Worm (Caenorhabditis elegans) whole organism, L1 larva: ENCODE measurements around the gene clp-6.

Source experiments
- C04F5.9 ChIP-seq: sonication (generic microtip); optimal IDR thresholded peaks from 2 replicates; lab custom pipeline; 2016; ENCODE audit warnings: missing genetic modification characterization, missing compliant biosample characterization
- C16A3.4 ChIP-seq: fragments of 150-350 bp; optimal IDR thresholded peaks from 2 replicates; lab custom pipeline; 2014; ENCODE audit warnings: missing biosample characterization, missing genetic modification characterization
- C34B4.2 ChIP-seq: sonication (generic microtip); optimal IDR thresholded peaks from 2 replicates; lab custom pipeline; 2017; ENCODE audit warnings: mild to moderate bottlenecking, missing genetic modification characterization, missing compliant biosample characterization
- Y116A8C.19 ChIP-seq: sonication (generic microtip); optimal IDR thresholded peaks from 2 replicates; lab custom pipeline; 2016; ENCODE audit warnings: missing compliant biosample characterization, missing genetic modification characterization, borderline replicate concordance
- aha-1 ChIP-seq: fragments of 150-350 bp; optimal IDR thresholded peaks from 2 replicates; lab custom pipeline; 2014; ENCODE audit warnings: missing biosample characterization, missing genetic modification characterization
- ceh-8 ChIP-seq: fragments of 200-800 bp; sonication (Bioruptor generic); optimal IDR thresholded peaks from 2 replicates; lab custom pipeline; 2018; ENCODE audit warnings: mild to moderate bottlenecking, missing genetic modification characterization, moderate library complexity, missing compliant biosample characterization
- ceh-82 ChIP-seq, 3 experiments: fragments of 150-350 bp in 1 of 3; sonication (generic microtip) in 2 of 3; optimal IDR thresholded peaks; 2 replicates each; lab custom pipeline; 2014 to 2017; ENCODE audit warnings: missing biosample characterization in 3 of 3, missing genetic modification characterization in 3 of 3
- ceh-88 ChIP-seq: fragments of 200-800 bp; sonication (Bioruptor generic); IDR thresholded peaks from 2 replicates; pipeline ENCODE4 v1.3.6; 2022; ENCODE audit warnings: missing genetic modification characterization, missing compliant biosample characterization
- ces-1 ChIP-seq: fragments of 150-350 bp; optimal IDR thresholded peaks from 2 replicates; lab custom pipeline; 2014; ENCODE audit warnings: missing biosample characterization, missing genetic modification reagents, missing genetic modification characterization
- efl-1 ChIP-seq, 4 experiments: fragments of 150-350 bp; optimal IDR thresholded peaks in 3 of 4; peaks in 1 of 4; 1 replicate in 1 of 4; 2 replicates in 3 of 4; lab custom pipeline; 2014; ENCODE audit warnings: missing biosample characterization in 2 of 4, missing genetic modification characterization in 2 of 4, missing genetic modification reagents in 2 of 4
- egl-13 ChIP-seq: sonication (generic microtip); optimal IDR thresholded peaks from 2 replicates; lab custom pipeline; 2016; ENCODE audit warnings: missing genotype, missing genetic modification reagents, missing genetic modification characterization, missing compliant biosample characterization
- egl-27 ChIP-seq, 2 experiments: fragments of 150-350 bp in 1 of 2; sonication (generic microtip); optimal IDR thresholded peaks; 3 replicates each; lab custom pipeline; 2017 to 2018; ENCODE audit warnings: missing biosample characterization in 2 of 2, missing genetic modification characterization in 2 of 2, missing genetic modification reagents in 2 of 2
- fkh-10 ChIP-seq: sonication (generic microtip); optimal IDR thresholded peaks from 2 replicates; lab custom pipeline; 2017; ENCODE audit warnings: missing biosample characterization, missing genetic modification reagents, missing genetic modification characterization
- fkh-4 ChIP-seq: sonication (generic microtip); optimal IDR thresholded peaks from 2 replicates; lab custom pipeline; 2016; ENCODE audit warnings: missing compliant biosample characterization, missing genetic modification characterization, borderline replicate concordance
- fkh-8 ChIP-seq: sonication (generic microtip); optimal IDR thresholded peaks from 2 replicates; lab custom pipeline; 2016; ENCODE audit warnings: mild to moderate bottlenecking, missing genetic modification characterization, missing compliant biosample characterization
- hlh-17 ChIP-seq: fragments of 200-800 bp; sonication (Bioruptor generic); optimal IDR thresholded peaks from 2 replicates; lab custom pipeline; 2018; ENCODE audit warnings: missing genetic modification characterization, mild to moderate bottlenecking, missing compliant biosample characterization, moderate library complexity, borderline replicate concordance
- hlh-4 ChIP-seq: sonication (generic microtip); optimal IDR thresholded peaks from 2 replicates; lab custom pipeline; 2016; ENCODE audit warnings: mild to moderate bottlenecking, missing genetic modification characterization, missing compliant biosample characterization
- hpl-2 ChIP-seq: fragments of 150-350 bp; optimal IDR thresholded peaks from 2 replicates; lab custom pipeline; 2014; ENCODE audit warnings: missing biosample characterization, missing genetic modification reagents, missing genetic modification characterization
- irx-1 ChIP-seq: sonication (generic microtip); optimal IDR thresholded peaks from 2 replicates; lab custom pipeline; 2016; ENCODE audit warnings: missing genetic modification characterization, missing compliant biosample characterization
- jun-1 ChIP-seq: fragments of 150-350 bp; optimal IDR thresholded peaks from 2 replicates; lab custom pipeline; 2014; ENCODE audit warnings: missing biosample characterization, missing genetic modification reagents, missing genetic modification characterization
- lin-13 ChIP-seq: fragments of 150-350 bp; optimal IDR thresholded peaks from 2 replicates; lab custom pipeline; 2014; ENCODE audit warnings: missing biosample characterization, missing genetic modification reagents, missing genetic modification characterization
- lin-14 ChIP-seq: fragments of 200-800 bp; sonication (Bioruptor generic); optimal IDR thresholded peaks from 2 replicates; lab custom pipeline; 2018; ENCODE audit warnings: mild to moderate bottlenecking, missing genetic modification characterization, moderate library complexity, missing compliant biosample characterization
- lin-35 ChIP-seq, 2 experiments: fragments of 150-350 bp; optimal IDR thresholded peaks; 2 replicates each; lab custom pipeline; 2014; ENCODE audit warnings: missing biosample characterization in 2 of 2, missing genetic modification characterization in 2 of 2, missing genetic modification reagents in 2 of 2
- mab-9 ChIP-seq: fragments of 200-800 bp; sonication (Bioruptor generic); IDR thresholded peaks from 2 replicates; pipeline ENCODE4 v1.3.6; 2022; ENCODE audit warnings: missing genetic modification reagents, missing genetic modification characterization, missing compliant biosample characterization
- mdl-1 ChIP-seq, 2 experiments: fragments of 150-350 bp; optimal IDR thresholded peaks; 2 replicates each; lab custom pipeline; 2014 to 2017; ENCODE audit warnings: missing biosample characterization in 2 of 2, missing genetic modification characterization in 2 of 2, inconsistent platforms in 1 of 2
- nhr-12 ChIP-seq: sonication (generic microtip); optimal IDR thresholded peaks from 2 replicates; lab custom pipeline; 2017; ENCODE audit warnings: missing biosample characterization, missing genetic modification characterization
- nhr-20 ChIP-seq: sonication (generic microtip); optimal IDR thresholded peaks from 2 replicates; lab custom pipeline; 2016; ENCODE audit warnings: mild to moderate bottlenecking, missing genetic modification characterization, missing compliant biosample characterization
- nhr-47 ChIP-seq: sonication (generic microtip); optimal IDR thresholded peaks from 2 replicates; lab custom pipeline; 2016; ENCODE audit warnings: mild to moderate bottlenecking, missing genetic modification characterization, moderate library complexity, missing compliant biosample characterization
- nhr-76 ChIP-seq: sonication (generic microtip); optimal IDR thresholded peaks from 2 replicates; lab custom pipeline; 2017; ENCODE audit warnings: missing biosample characterization, missing genetic modification characterization
- nhr-77 ChIP-seq: fragments of 150-350 bp; optimal IDR thresholded peaks from 2 replicates; lab custom pipeline; 2014; ENCODE audit warnings: missing biosample characterization, missing genetic modification characterization
- nhr-84 ChIP-seq: sonication (generic microtip); optimal IDR thresholded peaks from 2 replicates; lab custom pipeline; 2017; ENCODE audit warnings: missing biosample characterization, missing genetic modification characterization
- nhr-85 ChIP-seq: sonication (generic microtip); peaks from one replicate; lab custom pipeline; 2016; ENCODE audit warnings: missing genetic modification characterization, inconsistent platforms, missing compliant biosample characterization
- pag-3 ChIP-seq: sonication (generic microtip); optimal IDR thresholded peaks from 2 replicates; lab custom pipeline; 2017; ENCODE audit warnings: missing genetic modification characterization, mild to moderate bottlenecking, missing compliant biosample characterization, antibody characterized with exemption, borderline replicate concordance; ENCODE audit not compliant: insufficient read depth
- pax-3 ChIP-seq: fragments of 200-800 bp; sonication (Bioruptor generic); optimal IDR thresholded peaks from 2 replicates; lab custom pipeline; 2018; ENCODE audit warnings: mild to moderate bottlenecking, missing genetic modification characterization, moderate library complexity, missing compliant biosample characterization
- rnt-1 ChIP-seq: sonication (generic microtip); optimal IDR thresholded peaks from 2 replicates; lab custom pipeline; 2016; ENCODE audit warnings: mild to moderate bottlenecking, missing genetic modification characterization, moderate library complexity, missing compliant biosample characterization
- skn-1 ChIP-seq: fragments of 150-350 bp; optimal IDR thresholded peaks from 2 replicates; lab custom pipeline; 2014; ENCODE audit warnings: missing biosample characterization, missing genetic modification characterization
- snu-23 ChIP-seq: sonication (generic microtip); optimal IDR thresholded peaks from 2 replicates; lab custom pipeline; 2016; ENCODE audit warnings: missing genetic modification characterization, missing compliant biosample characterization
- sptf-1 ChIP-seq: fragments of 150-350 bp; optimal IDR thresholded peaks from 2 replicates; lab custom pipeline; 2014; ENCODE audit warnings: missing biosample characterization, missing genetic modification characterization
- sup-37 ChIP-seq: fragments of 200-800 bp; sonication (Bioruptor generic); optimal IDR thresholded peaks from 2 replicates; lab custom pipeline; 2018; ENCODE audit warnings: mild to moderate bottlenecking, missing genetic modification characterization, missing compliant biosample characterization
- swsn-7 ChIP-seq: sonication (generic microtip); optimal IDR thresholded peaks from 2 replicates; lab custom pipeline; 2016; ENCODE audit warnings: missing genetic modification characterization, missing compliant biosample characterization
- tbx-2 ChIP-seq: sonication (generic microtip); optimal IDR thresholded peaks from 2 replicates; lab custom pipeline; 2016; ENCODE audit warnings: missing genetic modification characterization, missing compliant biosample characterization
- unc-86 ChIP-seq: sonication (generic microtip); optimal IDR thresholded peaks from 2 replicates; lab custom pipeline; 2016; ENCODE audit warnings: missing genetic modification characterization, missing compliant biosample characterization

clp-6 gene

ce11 chrIV:1470364-1470763, 35.5 kb upstream of the clp-6 start:
- TF ChIP-seq ces-1 (GFP tag; lab: Kevin White, UChicago) (no peak), nhr-47 (tag; lab: Kevin White, UChicago) (no peak), irx-1 (tag; lab: Kevin White, UChicago) (no peak), C16A3.4 (tag; lab: Kevin White, UChicago) (no peak), fkh-8 (no peak), hpl-2 (GFP tag; lab: Kevin White, UChicago) (no peak)

- TF ChIP-seq nhr-12 (tag; lab: Kevin White, UChicago), result no peak
- no peak for TF ChIP-seq hlh-4 (tag; lab: Kevin White, UChicago)
- no peak for TF ChIP-seq nhr-84 (tag; lab: Kevin White, UChicago)
- no peak for TF ChIP-seq mab-9
- TF ChIP-seq mdl-1 (tag; optimal IDR thresholded peaks at IDR 0.05; lab: Kevin White, UChicago), result no peak
- TF ChIP-seq C34B4.2, result no peak
- TF ChIP-seq aha-1, result no peak
- TF ChIP-seq swsn-7 (tag; lab: Kevin White, UChicago), result no peak
- TF ChIP-seq lin-13 (GFP tag; lab: Kevin White, UChicago), result no peak
- TF ChIP-seq Y116A8C.19 (tag; lab: Kevin White, UChicago), result no peak
- no peak for TF ChIP-seq unc-86 (tag; lab: Kevin White, UChicago)
- no peak for TF ChIP-seq nhr-76 (tag; lab: Kevin White, UChicago)
- no peak for TF ChIP-seq fkh-4 (tag; lab: Kevin White, UChicago)
- no peak for TF ChIP-seq egl-27 (tag; optimal IDR thresholded peaks at IDR 0.05; lab: Kevin White, UChicago)
- TF ChIP-seq egl-13 (tag; lab: Kevin White, UChicago), result no peak
- TF ChIP-seq C04F5.9 (tag; lab: Kevin White, UChicago), result no peak
- no peak for TF ChIP-seq fkh-10
- TF ChIP-seq efl-1 (optimal IDR thresholded peaks at IDR 0.05; lab: Kevin White, UChicago), result no peak
- no peak for TF ChIP-seq efl-1 (GFP tag; optimal IDR thresholded peaks at IDR 0.05 in 1 of 2; lab: Kevin White, UChicago)
Measured at ce11 chrIV:1469093-1469492, 34.3 kb upstream of the clp-6 start.

ce11 chrIV:1465462-1465861, 30.6 kb upstream of the clp-6 start:
- TF ChIP-seq lin-35 (GFP tag; optimal IDR thresholded peaks at IDR 0.05; lab: Kevin White, UChicago), result no peak
- TF ChIP-seq fkh-8, result no peak
- TF ChIP-seq jun-1, result no peak
- no peak for TF ChIP-seq rnt-1 (tag; lab: Kevin White, UChicago)
- no peak for TF ChIP-seq pag-3 (tag; lab: Kevin White, UChicago)
- no peak for TF ChIP-seq hlh-17 (GFP tag; lab: Kevin White, UChicago)
- no peak for TF ChIP-seq ceh-8 (GFP tag; lab: Kevin White, UChicago)
- TF ChIP-seq ceh-82 (tag; optimal IDR thresholded peaks at IDR 0.05; lab: Kevin White, UChicago), result no peak
- TF ChIP-seq nhr-84 (tag; lab: Kevin White, UChicago), result no peak
- TF ChIP-seq sptf-1, result no peak
- no peak for TF ChIP-seq snu-23 (GFP tag; lab: Kevin White, UChicago)
- no peak for TF ChIP-seq nhr-77 (tag; lab: Kevin White, UChicago)
- TF ChIP-seq lin-14 (GFP tag; lab: Kevin White, UChicago), result no peak
- TF ChIP-seq Y116A8C.19 (tag; lab: Kevin White, UChicago), result no peak

- TF ChIP-seq hlh-17 (GFP tag; lab: Kevin White, UChicago) (no peak), nhr-20 (tag; lab: Kevin White, UChicago) (no peak), C16A3.4 (tag; lab: Kevin White, UChicago) (no peak), ceh-88 (GFP tag; lab: Robert Waterston, UW) (no peak), egl-13 (tag; lab: Kevin White, UChicago) (no peak), tbx-2 (tag; lab: Kevin White, UChicago) (no peak), fkh-4 (tag; lab: Kevin White, UChicago) (no peak), jun-1 (no peak), sup-37 (no peak), pax-3 (tag; lab: Kevin White, UChicago) (no peak), skn-1 (no peak), nhr-85 (tag; lab: Kevin White, UChicago) (no peak)
Measured at ce11 chrIV:1461463-1461862, 26.6 kb upstream of the clp-6 start.
